Worm (Caenorhabditis elegans): ENCODE data around the gene nmt-1.

- no peak for TF ChIP-seq elt-1 (tag; optimal IDR thresholded peaks at IDR 0.05; ENCODE audit: borderline replicate concordance, insufficient read depth)
- peak; percentile 86 for TF ChIP-seq zip-8 (tag; optimal IDR thresholded peaks at IDR 0.05)
- no peak for TF ChIP-seq blmp-1 (tag; optimal IDR thresholded peaks at IDR 0.05)
- no peak for TF ChIP-seq sptf-1 (tag; optimal IDR thresholded peaks at IDR 0.05)
- no peak for TF ChIP-seq nhr-76 (tag; optimal IDR thresholded peaks at IDR 0.05)
- no peak for TF ChIP-seq nhr-28 (tag; optimal IDR thresholded peaks at IDR 0.05)
- TF ChIP-seq hlh-1 (tag; optimal IDR thresholded peaks at IDR 0.05), result no peak
- no peak for TF ChIP-seq mab-5 (tag; optimal IDR thresholded peaks at IDR 0.05)
- no peak for TF ChIP-seq ztf-11 (tag; optimal IDR thresholded peaks at IDR 0.05)
- TF ChIP-seq lin-13 (tag; optimal IDR thresholded peaks at IDR 0.05), result no peak
- no peak for TF ChIP-seq unc-62 (GFP tag; optimal IDR thresholded peaks at IDR 0.05)
- no peak for TF ChIP-seq mep-1 (tag; optimal IDR thresholded peaks at IDR 0.05)
- TF ChIP-seq snpc-4 (tag; optimal IDR thresholded peaks at IDR 0.05), result no peak
- TF ChIP-seq elt-3 (tag; optimal IDR thresholded peaks at IDR 0.05), result no peak
Observed at ce11 chrIII:6095654-6096053, 20.5 kb downstream of the nmt-1 start.
